Fruit fly (Drosophila melanogaster): ENCODE results near the gene Hacd2.
"Not testable (repeated sequence)": the region's sequence is repeated elsewhere in the genome, so short reads cannot be mapped to it uniquely, and the experiment has no call there.

The Hacd2 gene

DNA sequence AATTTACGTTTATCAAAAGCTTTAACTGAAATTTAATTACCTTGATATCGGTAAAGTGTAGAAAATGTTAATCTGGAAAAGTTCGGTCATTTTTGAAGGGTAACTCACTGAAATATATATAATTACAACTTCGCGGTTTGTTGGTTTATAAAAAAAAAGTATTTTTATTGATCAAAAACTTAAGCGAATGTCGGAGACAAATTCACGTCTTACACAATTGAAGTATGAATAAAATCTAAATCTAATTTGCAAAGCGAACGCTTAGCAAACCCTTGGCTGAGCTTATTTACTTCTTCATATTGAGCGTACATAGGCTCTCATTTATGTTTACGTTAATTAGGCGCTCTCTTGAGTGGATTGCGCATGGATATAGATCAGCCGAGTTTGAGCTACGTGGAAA lies 3.9 kb upstream of the Hacd2 start, which contains the start of gene Hsp60D:
Gene Hsp60D (minus strand): TSS at position 101 of the 400 bp plus-strand sequence.
- TF ChIP-seq cnc (optimal IDR thresholded peaks at IDR 0.05); CG12768 (GFP tag; optimal IDR thresholded peaks at IDR 0.05); CG5204 (GFP tag; optimal IDR thresholded peaks at IDR 0.05): not testable (repeated sequence)

DNA sequence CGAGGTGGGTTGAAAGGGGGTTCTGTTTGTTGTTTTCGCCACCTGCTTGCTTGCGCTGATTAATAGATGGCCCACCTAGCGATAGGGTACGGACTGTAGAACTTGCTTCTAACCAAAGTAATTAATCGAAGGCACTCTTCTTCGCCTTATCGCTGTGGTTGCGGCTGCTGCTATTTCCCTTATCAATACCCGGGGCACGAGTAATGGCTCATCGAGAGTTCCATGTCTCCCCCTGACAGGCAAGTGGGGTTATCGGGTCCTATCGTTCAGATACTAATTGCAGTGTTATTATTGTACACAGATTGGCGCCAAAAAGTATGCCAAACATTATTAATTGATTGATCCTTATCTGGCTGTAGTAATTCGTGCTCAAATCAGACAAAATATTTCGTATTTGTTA lies 8.7 kb downstream of the Hacd2 start:
- TF ChIP-seq CG33017 (tag; optimal IDR thresholded peaks at IDR 0.05) (no peak), cic (GFP tag; optimal IDR thresholded peaks at IDR 0.05) (peak; percentile 25), CG5204 (GFP tag; optimal IDR thresholded peaks at IDR 0.05) (no peak), toe (GFP tag; optimal IDR thresholded peaks at IDR 0.05) (no peak), CG12768 (GFP tag; optimal IDR thresholded peaks at IDR 0.05) (no peak), CG1620 (GFP tag; optimal IDR thresholded peaks at IDR 0.05) (no peak), CG7101 (tag; optimal IDR thresholded peaks at IDR 0.05) (no peak), kay (GFP tag; ENCODE audit: borderline replicate concordance) (peak; percentile 83), Crg-1 (GFP tag; optimal IDR thresholded peaks at IDR 0.05) (no peak), ovo (GFP tag; optimal IDR thresholded peaks at IDR 0.05) (no peak), CG7045 (GFP tag; optimal IDR thresholded peaks at IDR 0.05) (no peak), Clk (GFP tag; optimal IDR thresholded peaks at IDR 0.05) (no peak), tj (GFP tag; optimal IDR thresholded peaks at IDR 0.05) (no peak), CG11617 (GFP tag; optimal IDR thresholded peaks at IDR 0.05) (no peak), CG14711 (tag; optimal IDR thresholded peaks at IDR 0.05) (no peak), pad (GFP tag; optimal IDR thresholded peaks at IDR 0.05) (no peak), bab1 (GFP tag; optimal IDR thresholded peaks at IDR 0.05) (no peak), Hr96 (GFP tag; optimal IDR thresholded peaks at IDR 0.05) (no peak), cnc (optimal IDR thresholded peaks at IDR 0.05) (no peak), Mnt (GFP tag; optimal IDR thresholded peaks at IDR 0.05) (peak; percentile 30)

DNA sequence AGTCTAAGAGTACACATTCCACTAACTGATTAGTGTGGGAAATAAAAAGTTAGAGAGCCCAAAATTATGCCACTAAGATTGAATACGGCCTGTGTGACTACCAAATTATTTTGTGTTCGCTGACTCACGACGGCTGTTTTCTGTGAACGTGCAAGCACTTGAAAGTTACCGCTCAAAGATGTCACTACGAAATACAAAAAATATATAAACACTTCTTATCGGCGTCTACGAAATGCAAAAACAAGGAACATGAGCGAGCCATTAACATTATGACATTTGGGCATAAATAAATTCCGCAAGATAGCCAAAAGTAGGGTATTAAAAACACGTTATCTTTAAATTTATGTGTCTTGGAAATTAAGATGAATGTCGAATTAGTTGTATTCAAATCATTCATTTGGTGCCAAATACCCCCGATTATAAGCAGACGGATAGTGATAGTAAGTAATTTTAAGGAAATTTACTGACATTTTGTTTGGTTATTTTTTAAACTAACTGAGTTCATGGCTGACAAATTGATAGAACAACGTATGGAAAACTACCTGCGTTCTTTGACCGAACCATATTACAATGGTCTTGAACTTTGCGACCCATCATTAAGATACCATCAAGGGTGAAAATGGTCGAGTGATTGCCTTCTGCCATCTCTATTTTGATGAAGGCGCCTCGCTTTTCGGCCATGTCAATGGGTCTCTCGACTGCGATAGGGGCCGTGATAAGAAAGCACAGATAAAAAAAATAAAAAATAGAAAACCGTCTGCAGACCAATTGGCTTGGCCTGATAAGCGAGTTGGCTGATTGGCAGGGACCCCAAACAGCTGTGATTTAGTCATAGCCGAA lies 10.4 kb downstream of the Hacd2 start, which contains the start of gene Tehao:
Gene Tehao (plus strand): TSS at position 828 of the 840 bp plus-strand sequence.
- TF ChIP-seq CG11617 (GFP tag; optimal IDR thresholded peaks at IDR 0.05) (no peak), kay (GFP tag; ENCODE audit: borderline replicate concordance) (peak; percentile 80), tj (GFP tag; optimal IDR thresholded peaks at IDR 0.05) (no peak), CG7101 (tag; optimal IDR thresholded peaks at IDR 0.05) (no peak), cnc (optimal IDR thresholded peaks at IDR 0.05) (no peak), CG7045 (GFP tag; optimal IDR thresholded peaks at IDR 0.05) (no peak)

DNA sequence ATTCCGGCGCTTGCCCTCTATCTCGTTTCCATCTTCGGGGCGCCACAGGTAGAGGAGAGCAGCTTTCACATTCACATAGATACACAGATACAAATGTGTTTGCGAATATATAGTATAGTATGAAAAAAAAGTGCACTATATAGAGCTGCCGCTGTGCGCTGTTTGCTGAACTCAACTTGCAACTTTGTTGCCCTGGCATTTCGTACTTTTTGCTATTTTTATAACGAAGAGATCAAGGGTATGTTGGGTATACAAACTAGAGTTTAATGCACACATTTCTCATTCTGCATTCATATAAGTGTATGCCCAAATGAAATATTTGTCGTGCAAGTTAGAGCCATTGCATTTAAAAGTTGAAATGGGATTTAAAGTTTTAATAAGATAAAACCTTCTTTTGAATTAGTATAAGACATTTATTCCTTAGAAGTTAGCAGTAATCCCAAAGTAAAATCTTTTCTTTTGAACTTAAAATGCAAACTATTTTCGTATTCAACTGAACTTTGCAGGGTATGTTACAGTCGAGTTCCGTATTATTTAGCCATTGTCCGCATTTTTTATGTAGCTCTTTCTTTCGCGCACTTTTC lies 14.4 kb downstream of the Hacd2 start:
- no peak for TF ChIP-seq bab1 (GFP tag; optimal IDR thresholded peaks at IDR 0.05)
- no peak for TF ChIP-seq ovo (GFP tag; optimal IDR thresholded peaks at IDR 0.05)
- no peak for TF ChIP-seq tj (GFP tag; optimal IDR thresholded peaks at IDR 0.05)
- no peak for TF ChIP-seq CG33017 (tag; optimal IDR thresholded peaks at IDR 0.05)
- no peak for TF ChIP-seq CG12768 (GFP tag; optimal IDR thresholded peaks at IDR 0.05)
- no peak for TF ChIP-seq CG7045 (GFP tag; optimal IDR thresholded peaks at IDR 0.05)
- TF ChIP-seq CG14711 (tag; optimal IDR thresholded peaks at IDR 0.05), result no peak
- no peak for TF ChIP-seq CG7101 (tag; optimal IDR thresholded peaks at IDR 0.05)
- no peak for TF ChIP-seq CG1620 (GFP tag; optimal IDR thresholded peaks at IDR 0.05)
- no peak for TF ChIP-seq Crg-1 (GFP tag; optimal IDR thresholded peaks at IDR 0.05)
- TF ChIP-seq CG11617 (GFP tag; optimal IDR thresholded peaks at IDR 0.05), result no peak
- TF ChIP-seq toe (GFP tag; optimal IDR thresholded peaks at IDR 0.05), result no peak
- no peak for TF ChIP-seq kay (GFP tag; ENCODE audit: borderline replicate concordance)
- no peak for TF ChIP-seq cic (GFP tag; optimal IDR thresholded peaks at IDR 0.05)
- TF ChIP-seq cnc (optimal IDR thresholded peaks at IDR 0.05), result no peak
- TF ChIP-seq pad (GFP tag; optimal IDR thresholded peaks at IDR 0.05), result no peak
- no peak for TF ChIP-seq Clk (GFP tag; optimal IDR thresholded peaks at IDR 0.05)
- TF ChIP-seq CG5204 (GFP tag; optimal IDR thresholded peaks at IDR 0.05), result no peak
- no peak for TF ChIP-seq Mnt (GFP tag; optimal IDR thresholded peaks at IDR 0.05)

DNA sequence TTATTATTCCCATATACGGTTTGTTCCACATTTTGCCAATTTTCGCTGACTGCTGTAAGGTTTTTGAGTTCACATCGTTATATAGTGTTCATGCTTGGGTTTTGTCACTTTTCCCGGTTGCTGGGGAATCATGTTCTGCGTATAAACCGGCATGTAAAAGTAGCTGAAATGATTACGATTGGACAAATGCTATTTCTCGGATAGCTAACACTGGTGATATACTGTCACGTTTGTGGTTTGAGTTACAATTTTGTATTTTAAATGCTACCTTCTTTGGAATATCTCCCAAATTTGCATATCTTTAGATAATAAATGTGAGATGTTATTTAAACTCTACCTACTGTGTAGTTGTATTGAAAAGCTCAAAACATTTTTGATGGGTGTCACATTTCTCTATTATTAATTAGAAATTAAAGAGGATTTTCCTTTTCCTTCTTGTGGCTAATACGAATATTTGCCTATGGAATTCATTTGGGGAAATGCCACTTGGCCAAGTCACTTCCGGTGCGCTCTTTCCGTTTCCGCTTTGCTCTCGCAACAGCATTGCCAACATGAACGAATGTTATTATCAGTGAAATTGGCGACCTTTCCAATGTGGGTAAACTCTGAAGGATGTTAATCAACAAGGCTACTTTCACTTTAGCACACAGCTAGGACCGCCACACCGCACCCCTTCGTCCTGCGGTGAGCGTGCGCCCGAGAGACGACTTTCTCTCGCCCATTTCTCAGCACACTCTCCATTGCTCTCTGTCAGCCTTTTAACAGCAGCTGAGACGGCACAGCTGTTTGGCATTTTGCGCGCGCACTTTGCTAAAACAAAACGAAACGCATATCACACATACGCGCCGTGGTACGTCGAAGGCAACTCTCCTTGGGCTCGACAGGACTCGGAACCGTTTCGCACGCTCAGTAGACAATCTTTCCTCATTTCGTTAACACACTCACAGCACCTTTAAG lies 30.6 kb downstream of the Hacd2 start, which contains the start of the genes CG16956, CG42784 and CG43850:
Gene CG16956 (minus strand): TSS at position 51 of the 957 bp plus-strand sequence.
Gene CG42784 (plus strand): TSS at position 907 of the 957 bp plus-strand sequence.
Gene CG43850 (plus strand): TSS at position 907 of the 957 bp plus-strand sequence.
- TF ChIP-seq cic (GFP tag; optimal IDR thresholded peaks at IDR 0.05) (no peak), bab1 (GFP tag; optimal IDR thresholded peaks at IDR 0.05) (no peak), tj (GFP tag; optimal IDR thresholded peaks at IDR 0.05) (no peak), CG7045 (GFP tag; optimal IDR thresholded peaks at IDR 0.05) (peak; percentile 60), Hr96 (GFP tag; optimal IDR thresholded peaks at IDR 0.05) (peak; percentile 6), ovo (GFP tag; optimal IDR thresholded peaks at IDR 0.05) (peak; percentile 0), CG5204 (GFP tag; optimal IDR thresholded peaks at IDR 0.05) (peak; percentile 19)
